Worm (Caenorhabditis elegans) whole organism, L2 larva: Measurements from ENCODE around the gene F20D1.22.

Experiments used
- C34F6.9 ChIP-seq: fragments of 150-350 bp; optimal IDR thresholded peaks from 2 replicates; lab custom pipeline; 2014; ENCODE audit warnings: missing biosample characterization, missing genetic modification characterization
- aly-2 ChIP-seq: fragments of 150-350 bp; optimal IDR thresholded peaks from 2 replicates; lab custom pipeline; 2014; ENCODE audit warnings: missing biosample characterization, missing genetic modification characterization
- ama-1 ChIP-seq: fragments of 150-350 bp; optimal IDR thresholded peaks from 2 replicates; lab custom pipeline; 2018; ENCODE audit warnings: inconsistent platforms
- egl-27 ChIP-seq: sonication (generic microtip); optimal IDR thresholded peaks from 3 replicates; lab custom pipeline; 2017; ENCODE audit warnings: missing biosample characterization, missing genetic modification reagents, missing genetic modification characterization
- lin-13 ChIP-seq: fragments of 150-350 bp; optimal IDR thresholded peaks from 2 replicates; lab custom pipeline; 2014; ENCODE audit warnings: missing biosample characterization, missing genetic modification reagents, missing genetic modification characterization
- mab-5 ChIP-seq: fragments of 150-350 bp; optimal IDR thresholded peaks from 2 replicates; lab custom pipeline; 2014; ENCODE audit warnings: missing biosample characterization, missing genetic modification characterization
- nhr-10 ChIP-seq: sonication (generic microtip); optimal IDR thresholded peaks from 2 replicates; lab custom pipeline; 2017; ENCODE audit warnings: missing biosample characterization, missing genetic modification characterization
- nhr-12 ChIP-seq: fragments of 150-350 bp; optimal IDR thresholded peaks from 2 replicates; lab custom pipeline; 2014; ENCODE audit warnings: missing biosample characterization, missing genetic modification characterization
- nhr-23 ChIP-seq: fragments of 150-350 bp; optimal IDR thresholded peaks from 2 replicates; lab custom pipeline; 2014; ENCODE audit warnings: missing biosample characterization, missing genetic modification reagents, missing genetic modification characterization
- nhr-237 ChIP-seq: fragments of 150-350 bp; optimal IDR thresholded peaks from 2 replicates; lab custom pipeline; 2014; ENCODE audit warnings: missing biosample characterization, missing genetic modification characterization
- skn-1 ChIP-seq: sonication (generic microtip); optimal IDR thresholded peaks from 2 replicates; lab custom pipeline; 2017; ENCODE audit warnings: missing biosample characterization, missing genetic modification characterization
- unc-39 ChIP-seq: fragments of 150-350 bp; optimal IDR thresholded peaks from 2 replicates; lab custom pipeline; 2014; ENCODE audit warnings: missing biosample characterization, missing genetic modification characterization
- unc-62 ChIP-seq: fragments of 150-350 bp; optimal IDR thresholded peaks from 2 replicates; lab custom pipeline; 2014; ENCODE audit warnings: missing biosample characterization, missing genetic modification reagents, missing genetic modification characterization

ce11 chrX:14978756-14979155 is 12.1 kb downstream of the F20D1.22 start:
- TF ChIP-seq C34F6.9 (tag; lab: Kevin White, UChicago): peak; percentile 48
- TF ChIP-seq nhr-12 (tag; lab: Kevin White, UChicago): no peak
- no peak for TF ChIP-seq unc-39 (tag; lab: Kevin White, UChicago)
- TF ChIP-seq nhr-23 (tag; lab: Kevin White, UChicago): no peak
- TF ChIP-seq skn-1 (tag; lab: Kevin White, UChicago): no peak
- TF ChIP-seq unc-62: no peak
- no peak for TF ChIP-seq nhr-10
- peak; percentile 0 for TF ChIP-seq lin-13
- no peak for TF ChIP-seq aly-2
- TF ChIP-seq nhr-237 (tag; lab: Kevin White, UChicago): no peak
- TF ChIP-seq ama-1 (lab: Kevin White, UChicago): no peak
- no peak for TF ChIP-seq mab-5
- TF ChIP-seq egl-27 (tag; lab: Kevin White, UChicago): no peak
